ENCODE assay signal across 4 worm cellular contexts in the genomic region with DNA sequence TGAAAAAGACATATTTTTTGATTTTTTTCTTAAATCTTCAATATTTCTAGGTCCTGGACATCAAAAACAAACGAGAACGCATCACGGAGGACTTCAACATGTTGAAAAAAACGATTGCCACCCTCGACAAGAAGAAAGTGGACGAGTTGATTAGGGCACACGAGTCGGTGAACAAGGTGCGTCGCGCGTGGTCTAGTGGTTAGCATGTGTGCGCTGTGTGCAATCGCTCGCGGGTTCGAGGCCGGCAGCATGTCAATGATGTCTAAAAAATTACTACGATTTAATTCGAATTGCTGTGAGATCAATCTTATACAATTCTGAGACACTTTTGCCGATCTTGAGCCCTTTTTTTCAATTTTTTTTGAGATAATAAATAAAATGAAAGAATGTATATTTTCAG.
TF ChIP-seq lines count a peak whose summit lies in the region.

No protein-coding gene starts in this region.

TF ChIP-seq in whole organism, L2 larva, 48 proteins besides CTCF, POLR2A, EP300 and RAD21 (continues in another document):
- TF ChIP-seq crh-2 (tag; optimal IDR thresholded peaks at IDR 0.05; lab: Kevin White, UChicago) (peak; percentile 81), lin-39 (tag; optimal IDR thresholded peaks at IDR 0.05; lab: Kevin White, UChicago) (no peak), unc-62 (GFP tag; optimal IDR thresholded peaks at IDR 0.05; lab: Kevin White, UChicago) (no peak), mdl-1 (tag; optimal IDR thresholded peaks at IDR 0.05; lab: Kevin White, UChicago) (peak; percentile 12 to 40), ceh-16 (tag; optimal IDR thresholded peaks at IDR 0.05; lab: Kevin White, UChicago) (peak; percentile 11), nhr-6 (tag; optimal IDR thresholded peaks at IDR 0.05; lab: Kevin White, UChicago) (peak; percentile 49), lsy-2 (tag; optimal IDR thresholded peaks at IDR 0.05; lab: Kevin White, UChicago) (peak; percentile 63 to 82), ztf-11 (tag; optimal IDR thresholded peaks at IDR 0.05; lab: Kevin White, UChicago) (no peak), fos-1 (tag; optimal IDR thresholded peaks at IDR 0.05; lab: Kevin White, UChicago) (peak; percentile 59), ama-1 (optimal IDR thresholded peaks at IDR 0.05; lab: Kevin White, UChicago) (no peak), aly-2 (tag; optimal IDR thresholded peaks at IDR 0.05; lab: Kevin White, UChicago) (no peak), mab-5 (tag; optimal IDR thresholded peaks at IDR 0.05; lab: Kevin White, UChicago) (peak; percentile 51), lin-11 (tag; optimal IDR thresholded peaks at IDR 0.05; lab: Kevin White, UChicago) (peak; percentile 53), skn-1 (tag; optimal IDR thresholded peaks at IDR 0.05; lab: Kevin White, UChicago) (no peak), egl-27 (tag; optimal IDR thresholded peaks at IDR 0.05; lab: Kevin White, UChicago) (peak; percentile 48), nhr-129 (tag; optimal IDR thresholded peaks at IDR 0.05; lab: Kevin White, UChicago) (peak; percentile 91), R02D3.7 (tag; optimal IDR thresholded peaks at IDR 0.05; lab: Kevin White, UChicago) (peak; percentile 24), Y55F3AM.14 (GFP tag; optimal IDR thresholded peaks at IDR 0.05; lab: Kevin White, UChicago) (peak; percentile 74), nhr-11 (tag; optimal IDR thresholded peaks at IDR 0.05; lab: Kevin White, UChicago) (no peak), gmeb-1 (tag; optimal IDR thresholded peaks at IDR 0.05; lab: Kevin White, UChicago) (peak; percentile 79), C34F6.9 (tag; optimal IDR thresholded peaks at IDR 0.05; lab: Kevin White, UChicago) (peak; percentile 79), nhr-77 (tag; optimal IDR thresholded peaks at IDR 0.05; lab: Kevin White, UChicago) (no peak)

TF ChIP-seq in whole organism, L4 larva, 104 proteins besides CTCF, POLR2A, EP300 and RAD21 (continues in another document):
- TF ChIP-seq lin-39 (tag; optimal IDR thresholded peaks at IDR 0.05; lab: Kevin White, UChicago): no peak
- peak; percentile 91 for TF ChIP-seq mes-2 (tag; optimal IDR thresholded peaks at IDR 0.05; lab: Kevin White, UChicago; ENCODE audit: poor library complexity, severe bottlenecking)
- TF ChIP-seq zag-1 (tag; optimal IDR thresholded peaks at IDR 0.05; lab: Kevin White, UChicago): no peak
- peak; percentile 78 for TF ChIP-seq php-3 (GFP tag; IDR thresholded peaks at IDR 0.05; lab: Robert Waterston, UW)
- TF ChIP-seq set-16 (GFP tag; IDR thresholded peaks at IDR 0.05; lab: Robert Waterston, UW): peak; percentile 45; the same call in 1 of the 2 replicates
- peak; percentile 78 for TF ChIP-seq snpc-1.2 (GFP tag; IDR thresholded peaks at IDR 0.05; lab: Robert Waterston, UW)
- TF ChIP-seq T20F7.1 (GFP tag; optimal IDR thresholded peaks at IDR 0.05; lab: Kevin White, UChicago): peak; percentile 74
- TF ChIP-seq lin-29 (GFP tag; IDR thresholded peaks at IDR 0.05; lab: Robert Waterston, UW): peak; percentile 64; the same call in 1 of the 2 replicates
- peak; percentile 78 for TF ChIP-seq dve-1 (tag; optimal IDR thresholded peaks at IDR 0.05; lab: Kevin White, UChicago; ENCODE audit: insufficient read depth)
- peak; percentile 82; the same call in 1 of the 2 replicates for TF ChIP-seq ZK337.2 (GFP tag; IDR thresholded peaks at IDR 0.05; lab: Robert Waterston, UW)
- TF ChIP-seq spr-1 (tag; optimal IDR thresholded peaks at IDR 0.05; lab: Kevin White, UChicago): peak; percentile 71
- no peak for TF ChIP-seq unc-39 (tag; optimal IDR thresholded peaks at IDR 0.05; lab: Kevin White, UChicago)
- TF ChIP-seq lin-13 (GFP tag; optimal IDR thresholded peaks at IDR 0.05; lab: Kevin White, UChicago): peak; percentile 68
- TF ChIP-seq hlh-11 (tag; optimal IDR thresholded peaks at IDR 0.05; lab: Kevin White, UChicago): peak; percentile 72
- peak; percentile 11 for TF ChIP-seq F10B5.3 (tag; optimal IDR thresholded peaks at IDR 0.05; lab: Kevin White, UChicago)
- TF ChIP-seq fos-1 (tag; optimal IDR thresholded peaks at IDR 0.05; lab: Kevin White, UChicago): no peak
- TF ChIP-seq daf-12 (tag; optimal IDR thresholded peaks at IDR 0.05; lab: Kevin White, UChicago): no peak
- peak in 1 of 2 experiments; percentile 97 for TF ChIP-seq unc-62 (GFP tag; optimal IDR thresholded peaks at IDR 0.05 in 1 of 2; lab: Kevin White, UChicago)
- no peak for TF ChIP-seq unc-62 (tag; optimal IDR thresholded peaks at IDR 0.05; lab: Kevin White, UChicago)
- TF ChIP-seq aha-1 (tag; lab: Kevin White, UChicago): peak; percentile 98
- TF ChIP-seq F37D6.2 (tag; optimal IDR thresholded peaks at IDR 0.05; lab: Kevin White, UChicago): peak; percentile 45
- no peak for TF ChIP-seq jun-1 (tag; optimal IDR thresholded peaks at IDR 0.05; lab: Kevin White, UChicago)

TF ChIP-seq in whole organism, late embryonic, 69 proteins besides CTCF, POLR2A, EP300 and RAD21 (continues in another document):
- peak; percentile 65 for TF ChIP-seq zip-5 (tag; optimal IDR thresholded peaks at IDR 0.05; lab: Kevin White, UChicago)
- no peak for TF ChIP-seq unc-55 (GFP tag; optimal IDR thresholded peaks at IDR 0.05; lab: Kevin White, UChicago)
- peak; percentile 88 for TF ChIP-seq gmeb-2 (tag; optimal IDR thresholded peaks at IDR 0.05; lab: Kevin White, UChicago)
- TF ChIP-seq tbx-2 (tag; optimal IDR thresholded peaks at IDR 0.05; lab: Kevin White, UChicago): peak; percentile 93
- TF ChIP-seq dve-1 (tag; optimal IDR thresholded peaks at IDR 0.05; lab: Kevin White, UChicago): peak; percentile 77
- TF ChIP-seq ttx-3 (tag; optimal IDR thresholded peaks at IDR 0.05; lab: Kevin White, UChicago): peak; percentile 90
- TF ChIP-seq nhr-232 (tag; optimal IDR thresholded peaks at IDR 0.05; lab: Kevin White, UChicago): peak; percentile 87
- TF ChIP-seq nhr-11 (tag; optimal IDR thresholded peaks at IDR 0.05; lab: Kevin White, UChicago): no peak
- TF ChIP-seq ceh-48 (tag; optimal IDR thresholded peaks at IDR 0.05; lab: Kevin White, UChicago): peak; percentile 78
- TF ChIP-seq tbx-7 (tag; optimal IDR thresholded peaks at IDR 0.05; lab: Kevin White, UChicago): peak; percentile 68
- peak; percentile 86 for TF ChIP-seq lin-11 (tag; optimal IDR thresholded peaks at IDR 0.05; lab: Kevin White, UChicago)
- peak; percentile 88 for TF ChIP-seq pha-2 (tag; optimal IDR thresholded peaks at IDR 0.05; lab: Kevin White, UChicago)
- TF ChIP-seq odd-2 (tag; optimal IDR thresholded peaks at IDR 0.05; lab: Kevin White, UChicago): peak; percentile 77
- TF ChIP-seq hlh-13 (GFP tag; optimal IDR thresholded peaks at IDR 0.05; lab: Kevin White, UChicago): peak; percentile 89
- peak; percentile 86 for TF ChIP-seq T23F11.4 (GFP tag; optimal IDR thresholded peaks at IDR 0.05; lab: Kevin White, UChicago)
- peak; percentile 82 for TF ChIP-seq sox-2 (GFP tag; IDR thresholded peaks at IDR 0.05; lab: Robert Waterston, UW)
- TF ChIP-seq Y22D7AL.16 (tag; optimal IDR thresholded peaks at IDR 0.05; lab: Kevin White, UChicago): peak; percentile 81
- TF ChIP-seq ceh-34 (tag; optimal IDR thresholded peaks at IDR 0.05; lab: Kevin White, UChicago): peak; percentile 87
- peak; percentile 69 for TF ChIP-seq ceh-31 (tag; optimal IDR thresholded peaks at IDR 0.05; lab: Kevin White, UChicago)
- peak; percentile 69 for TF ChIP-seq hlh-8 (tag; optimal IDR thresholded peaks at IDR 0.05; lab: Kevin White, UChicago)
- peak; percentile 59 for TF ChIP-seq ceh-24 (tag; optimal IDR thresholded peaks at IDR 0.05; lab: Kevin White, UChicago)
- no peak for TF ChIP-seq pax-1 (tag; optimal IDR thresholded peaks at IDR 0.05; lab: Kevin White, UChicago)
- peak; percentile 59 for TF ChIP-seq dmd-4 (tag; optimal IDR thresholded peaks at IDR 0.05; lab: Kevin White, UChicago; ENCODE audit: borderline replicate concordance)
- no peak for TF ChIP-seq pha-4 (tag; optimal IDR thresholded peaks at IDR 0.05; lab: Kevin White, UChicago)

TF ChIP-seq in whole organism, mixed stage, embryonic, 35 proteins besides CTCF, POLR2A, EP300 and RAD21 (continues in another document):
- peak; percentile 91 for TF ChIP-seq ham-2 (GFP tag; optimal IDR thresholded peaks at IDR 0.05; lab: Kevin White, UChicago)
- no peak for TF ChIP-seq blmp-1 (tag; optimal IDR thresholded peaks at IDR 0.05; lab: Kevin White, UChicago)
- no peak for TF ChIP-seq nhr-237 (tag; optimal IDR thresholded peaks at IDR 0.05; lab: Kevin White, UChicago)
- TF ChIP-seq tbx-8 (GFP tag; optimal IDR thresholded peaks at IDR 0.05; lab: Kevin White, UChicago): peak; percentile 97
- peak; percentile 90 for TF ChIP-seq lin-32 (GFP tag; optimal IDR thresholded peaks at IDR 0.05; lab: Kevin White, UChicago)
- TF ChIP-seq elt-1 (tag; optimal IDR thresholded peaks at IDR 0.05; lab: Kevin White, UChicago; ENCODE audit: borderline replicate concordance, insufficient read depth): no peak
- TF ChIP-seq ztf-11 (tag; optimal IDR thresholded peaks at IDR 0.05; lab: Kevin White, UChicago): peak; percentile 49
- no peak for TF ChIP-seq nhr-2 (tag; optimal IDR thresholded peaks at IDR 0.05; lab: Kevin White, UChicago)
- TF ChIP-seq ceh-43 (GFP tag; optimal IDR thresholded peaks at IDR 0.05; lab: Kevin White, UChicago): peak; percentile 92
- no peak for TF ChIP-seq ces-1 (GFP tag; optimal IDR thresholded peaks at IDR 0.05; lab: Kevin White, UChicago)
- TF ChIP-seq elt-3 (tag; optimal IDR thresholded peaks at IDR 0.05; lab: Kevin White, UChicago): no peak
- peak; percentile 97 for TF ChIP-seq cnd-1 (tag; optimal IDR thresholded peaks at IDR 0.05; lab: Kevin White, UChicago)
- no peak for TF ChIP-seq snpc-4 (tag; optimal IDR thresholded peaks at IDR 0.05; lab: Kevin White, UChicago)
- no peak for TF ChIP-seq mab-5 (tag; optimal IDR thresholded peaks at IDR 0.05; lab: Kevin White, UChicago)
- TF ChIP-seq ceh-39 (tag; optimal IDR thresholded peaks at IDR 0.05; lab: Kevin White, UChicago): peak; percentile 33
- TF ChIP-seq bed-3 (GFP tag; optimal IDR thresholded peaks at IDR 0.05; lab: Kevin White, UChicago): peak; percentile 82
- peak; percentile 94 for TF ChIP-seq drap-1 (GFP tag; optimal IDR thresholded peaks at IDR 0.05; lab: Kevin White, UChicago)
- peak; percentile 59 for TF ChIP-seq lsy-2 (tag; optimal IDR thresholded peaks at IDR 0.05; lab: Kevin White, UChicago)
- TF ChIP-seq nhr-12 (tag; optimal IDR thresholded peaks at IDR 0.05; lab: Kevin White, UChicago): no peak
- peak; percentile 84 for TF ChIP-seq unc-120 (tag; optimal IDR thresholded peaks at IDR 0.05; lab: Kevin White, UChicago; ENCODE audit: poor library complexity, severe bottlenecking)
- peak; percentile 63 for TF ChIP-seq nhr-28 (tag; optimal IDR thresholded peaks at IDR 0.05; lab: Kevin White, UChicago)
- TF ChIP-seq mls-2 (tag; optimal IDR thresholded peaks at IDR 0.05; lab: Kevin White, UChicago): peak; percentile 98
- TF ChIP-seq sem-2 (GFP tag; optimal IDR thresholded peaks at IDR 0.05; lab: Kevin White, UChicago): peak; percentile 94
- no peak for TF ChIP-seq zip-8 (tag; optimal IDR thresholded peaks at IDR 0.05; lab: Kevin White, UChicago)
- peak; percentile 99 for TF ChIP-seq ceh-83 (GFP tag; optimal IDR thresholded peaks at IDR 0.05; lab: Kevin White, UChicago)
- peak; percentile 23 for TF ChIP-seq hlh-1 (tag; optimal IDR thresholded peaks at IDR 0.05; lab: Kevin White, UChicago)
- TF ChIP-seq M03D4.4 (tag; optimal IDR thresholded peaks at IDR 0.05; lab: Kevin White, UChicago): peak; percentile 95
